Worm (Caenorhabditis elegans): Measurements from ENCODE around the gene ptr-9.

DNA sequence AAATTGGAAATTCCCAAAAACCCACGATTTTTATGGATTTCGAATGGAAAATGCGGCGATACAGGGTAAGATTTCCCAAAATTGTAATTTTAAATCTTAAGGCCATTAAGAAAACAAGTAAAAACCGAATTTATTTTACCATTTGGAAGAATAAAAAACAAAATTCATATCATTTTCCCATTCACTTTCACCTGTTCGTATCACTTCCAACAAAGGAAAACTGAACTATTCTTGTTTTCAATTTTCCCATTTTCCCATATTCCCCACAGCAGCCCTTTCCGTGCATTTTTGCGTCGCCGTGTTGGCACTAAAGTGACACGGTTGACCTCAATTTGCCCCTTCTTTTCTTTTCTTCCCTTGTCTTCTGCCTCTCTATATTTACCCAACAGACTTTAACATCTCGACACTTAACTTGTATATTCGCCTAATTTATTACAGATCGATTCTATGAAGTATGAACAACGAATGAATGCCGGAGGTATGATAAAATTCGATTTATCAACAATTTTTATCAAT, 35.6 kb downstream of the ptr-9 start, which contains the start of gene sec-16A.1:
- TF ChIP-seq unc-62 (GFP tag; optimal IDR thresholded peaks at IDR 0.05) (no peak), nfya-1 (tag; optimal IDR thresholded peaks at IDR 0.05; ENCODE audit: borderline replicate concordance, insufficient read depth) (no peak), ets-4 (GFP tag; optimal IDR thresholded peaks at IDR 0.05) (no peak), him-1 (tag; optimal IDR thresholded peaks at IDR 0.05) (no peak), ama-1 (optimal IDR thresholded peaks at IDR 0.05) (no peak), ama-1 (GFP tag; optimal IDR thresholded peaks at IDR 0.05) (no peak), ceh-58 (GFP tag; IDR thresholded peaks at IDR 0.05) (no peak), let-526 (GFP tag; IDR thresholded peaks at IDR 0.05) (no peak), B0019.2 (GFP tag; conservative IDR thresholded peaks at IDR 0.05) (no peak), Y67H2A.10 (GFP tag; conservative IDR thresholded peaks at IDR 0.05) (no peak), dpl-1 (GFP tag; optimal IDR thresholded peaks at IDR 0.05) (no peak)

All from whole organism, young adult.